Worm (Caenorhabditis elegans) whole organism, young adult: ENCODE measurements around the gene K01G5.10.

Experiments used
- B0336.3 ChIP-seq: fragments of 200-800 bp; sonication (Bioruptor generic); IDR thresholded peaks from 2 replicates; pipeline ENCODE4 v1.3.6; 2022; ENCODE audit warnings: missing genetic modification characterization, missing compliant biosample characterization
- C17E4.6 ChIP-seq: fragments of 200-800 bp; sonication (Bioruptor generic); IDR thresholded peaks from 2 replicates; pipeline ENCODE4 v1.3.6; 2022; ENCODE audit warnings: missing genetic modification reagents, missing genetic modification characterization, missing compliant biosample characterization
- F10E7.11 ChIP-seq: sonication (generic microtip); optimal IDR thresholded peaks from 2 replicates; lab custom pipeline; 2017; ENCODE audit warnings: mild to moderate bottlenecking, missing genetic modification characterization, moderate library complexity, missing compliant biosample characterization
- F22D6.2 ChIP-seq: sonication (generic microtip); optimal IDR thresholded peaks from 2 replicates; lab custom pipeline; 2016; ENCODE audit warnings: mild to moderate bottlenecking, missing genetic modification characterization, missing compliant biosample characterization
- F23B12.7 ChIP-seq: sonication (generic microtip); optimal IDR thresholded peaks from 2 replicates; lab custom pipeline; 2017; ENCODE audit warnings: missing genetic modification characterization, mild to moderate bottlenecking, missing compliant biosample characterization, antibody characterized with exemption, moderate library complexity; ENCODE audit not compliant: insufficient read depth
- F49E8.2 ChIP-seq: sonication (generic microtip); optimal IDR thresholded peaks from 3 replicates; lab custom pipeline; 2017; ENCODE audit warnings: missing genetic modification characterization, mild to moderate bottlenecking, missing compliant biosample characterization, antibody characterized with exemption, moderate library complexity; ENCODE audit not compliant: insufficient read depth
- F52B5.7 ChIP-seq: sonication (generic microtip); optimal IDR thresholded peaks from 2 replicates; lab custom pipeline; 2016; ENCODE audit warnings: mild to moderate bottlenecking, missing genetic modification characterization, missing compliant biosample characterization
- F55B11.4 ChIP-seq: sonication (generic microtip); optimal IDR thresholded peaks from 2 replicates; lab custom pipeline; 2016; ENCODE audit warnings: missing compliant biosample characterization, missing genetic modification characterization, borderline replicate concordance; ENCODE audit not compliant: insufficient read depth
- F57A8.1 ChIP-seq: fragments of 200-800 bp; sonication (Bioruptor generic); optimal IDR thresholded peaks from 2 replicates; lab custom pipeline; 2018; ENCODE audit warnings: mild to moderate bottlenecking, missing genetic modification characterization, moderate library complexity, missing compliant biosample characterization
- K11D2.4 ChIP-seq: fragments of 200-800 bp; sonication (Bioruptor generic); IDR thresholded peaks from 2 replicates; pipeline ENCODE4 v1.3.6; 2022; ENCODE audit warnings: missing genetic modification reagents, missing genetic modification characterization, missing compliant biosample characterization
- T07F8.4 ChIP-seq: sonication (generic microtip); optimal IDR thresholded peaks from 2 replicates; lab custom pipeline; 2016; ENCODE audit warnings: mild to moderate bottlenecking, missing genetic modification characterization, moderate library complexity, missing compliant biosample characterization
- Y95B8A.8 ChIP-seq: fragments of 200-800 bp; sonication (Bioruptor generic); IDR thresholded peaks from 2 replicates; pipeline ENCODE4 v1.3.6; 2022; ENCODE audit warnings: missing genetic modification reagents, missing genetic modification characterization, missing compliant biosample characterization
- ama-1 ChIP-seq, 3 experiments: fragments of 150-350 bp in 1 of 3; sonication (generic microtip) in 2 of 3; optimal IDR thresholded peaks; 2 replicates each; lab custom pipeline; 2014 to 2018; ENCODE audit warnings: missing biosample characterization in 2 of 3, missing genetic modification characterization in 2 of 3, missing genetic modification reagents in 2 of 3
- atf-7 ChIP-seq: sonication (generic microtip); optimal IDR thresholded peaks from 2 replicates; lab custom pipeline; 2017; ENCODE audit warnings: mild to moderate bottlenecking, missing genetic modification characterization, missing compliant biosample characterization
- bed-1 ChIP-seq: fragments of 200-800 bp; sonication (Bioruptor generic); IDR thresholded peaks from 2 replicates; pipeline ENCODE4 v1.3.6; 2022; ENCODE audit warnings: missing genetic modification reagents, missing genetic modification characterization, missing compliant biosample characterization
- cebp-1 ChIP-seq, 2 experiments: fragments of 200-800 bp in 1 of 2; sonication (Bioruptor generic) in 1 of 2; sonication (generic microtip) in 1 of 2; IDR thresholded peaks in 1 of 2; optimal IDR thresholded peaks in 1 of 2; 2 replicates each; pipeline versions ENCODE4 v1.3.6 to Lab custom; 2017 to 2022; ENCODE audit warnings: missing compliant biosample characterization in 2 of 2, missing genetic modification characterization in 2 of 2, mild to moderate bottlenecking in 1 of 2, missing genetic modification reagents in 1 of 2, moderate library complexity in 1 of 2
- cebp-2 ChIP-seq: fragments of 200-800 bp; sonication (Bioruptor generic); IDR thresholded peaks from 2 replicates; pipeline ENCODE4 v1.3.6; 2022; ENCODE audit warnings: missing genetic modification characterization, missing compliant biosample characterization
- ceh-58 ChIP-seq: fragments of 200-800 bp; sonication (Bioruptor generic); IDR thresholded peaks from 2 replicates; pipeline ENCODE4 v1.3.6; 2022; ENCODE audit warnings: missing genetic modification characterization, missing compliant biosample characterization
- ceh-79 ChIP-seq: sonication (generic microtip); optimal IDR thresholded peaks from 2 replicates; lab custom pipeline; 2017; ENCODE audit warnings: mild to moderate bottlenecking, missing genetic modification characterization, missing compliant biosample characterization
- dox-1 ChIP-seq: fragments of 200-800 bp; sonication (Bioruptor generic); IDR thresholded peaks from 2 replicates; pipeline ENCODE4 v1.3.6; 2022; ENCODE audit warnings: missing genetic modification reagents, missing genetic modification characterization, missing compliant biosample characterization
- dpl-1 ChIP-seq: fragments of 150-350 bp; optimal IDR thresholded peaks from 2 replicates; lab custom pipeline; 2014; ENCODE audit warnings: missing biosample characterization, missing genetic modification reagents, missing genetic modification characterization
- egrh-3 ChIP-seq: fragments of 200-800 bp; sonication (Bioruptor generic); IDR thresholded peaks from 2 replicates; pipeline ENCODE4 v1.3.6; 2022; ENCODE audit warnings: missing genetic modification reagents, missing genetic modification characterization, missing compliant biosample characterization
- hmg-20 ChIP-seq: fragments of 200-800 bp; sonication (Bioruptor generic); IDR thresholded peaks from 2 replicates; pipeline ENCODE4 v1.3.6; 2022; ENCODE audit warnings: missing genetic modification reagents, missing genetic modification characterization, missing compliant biosample characterization
- lin-54 ChIP-seq: fragments of 200-800 bp; sonication (Bioruptor generic); optimal IDR thresholded peaks from 2 replicates; lab custom pipeline; 2018; ENCODE audit warnings: mild to moderate bottlenecking, missing genetic modification characterization, missing compliant biosample characterization
- madf-6 ChIP-seq: fragments of 200-800 bp; sonication (Bioruptor generic); IDR thresholded peaks from 2 replicates; pipeline ENCODE4 v1.3.6; 2022; ENCODE audit warnings: missing genetic modification reagents, missing genetic modification characterization, missing compliant biosample characterization
- nfya-1 ChIP-seq: sonication (generic microtip); optimal IDR thresholded peaks from 2 replicates; lab custom pipeline; 2017; ENCODE audit warnings: antibody characterized with exemption, missing compliant biosample characterization, missing genetic modification characterization, borderline replicate concordance; ENCODE audit not compliant: insufficient read depth
- nhr-90 ChIP-seq: sonication (generic microtip); optimal IDR thresholded peaks from 2 replicates; lab custom pipeline; 2016; ENCODE audit warnings: missing genotype, mild to moderate bottlenecking, missing genetic modification characterization, missing compliant biosample characterization
- pha-4 ChIP-seq: fragments of 150-350 bp; sonication (generic microtip); optimal IDR thresholded peaks from 2 replicates; lab custom pipeline; 2014; ENCODE audit warnings: missing biosample characterization, missing genetic modification reagents, missing genetic modification characterization
- rcor-1 ChIP-seq: fragments of 200-800 bp; sonication (Bioruptor generic); IDR thresholded peaks from 2 replicates; pipeline ENCODE4 v1.3.6; 2022; ENCODE audit warnings: missing genetic modification reagents, missing genetic modification characterization, missing compliant biosample characterization
- rec-8 ChIP-seq, 2 experiments: sonication (generic microtip); optimal IDR thresholded peaks; 2 replicates each; lab custom pipeline; 2016; ENCODE audit warnings: mild to moderate bottlenecking in 2 of 2, missing genetic modification characterization in 2 of 2, missing genetic modification reagents in 2 of 2, missing genotype in 2 of 2, missing biosample characterization in 1 of 2, missing compliant biosample characterization in 1 of 2, moderate library complexity in 1 of 2
- repo-1 ChIP-seq: sonication (generic microtip); optimal IDR thresholded peaks from 2 replicates; lab custom pipeline; 2017; ENCODE audit warnings: mild to moderate bottlenecking, missing genetic modification characterization, missing compliant biosample characterization
- rpc-1 ChIP-seq, 2 experiments: fragments of 150-350 bp in 1 of 2; sonication (generic microtip) in 1 of 2; optimal IDR thresholded peaks; 2 replicates each; lab custom pipeline; 2014 to 2018; ENCODE audit warnings: missing biosample characterization in 1 of 2, missing genetic modification characterization in 1 of 2, missing genetic modification reagents in 1 of 2, missing genotype in 1 of 2
- snpc-1.1 ChIP-seq: sonication (generic microtip); optimal IDR thresholded peaks from 2 replicates; lab custom pipeline; 2017; ENCODE audit warnings: missing genetic modification characterization, mild to moderate bottlenecking, missing compliant biosample characterization, antibody characterized with exemption, moderate library complexity, missing genotype, missing genetic modification reagents; ENCODE audit not compliant: insufficient read depth
- snpc-1.3 ChIP-seq: sonication (generic microtip); optimal IDR thresholded peaks from 2 replicates; lab custom pipeline; 2017; ENCODE audit warnings: missing genetic modification characterization, mild to moderate bottlenecking, missing compliant biosample characterization, antibody characterized with exemption, moderate library complexity, missing genotype, missing genetic modification reagents; ENCODE audit not compliant: insufficient read depth
- unc-62 ChIP-seq: fragments of 150-350 bp; optimal IDR thresholded peaks from 2 replicates; lab custom pipeline; 2014; ENCODE audit warnings: missing biosample characterization, missing genetic modification reagents, missing genetic modification characterization
- zim-3 ChIP-seq: sonication (generic microtip); optimal IDR thresholded peaks from 2 replicates; lab custom pipeline; 2017; ENCODE audit warnings: mild to moderate bottlenecking, missing genetic modification characterization, moderate library complexity, missing compliant biosample characterization
- ztf-18 ChIP-seq: sonication (generic microtip); optimal IDR thresholded peaks from 2 replicates; lab custom pipeline; 2016; ENCODE audit warnings: missing genotype, mild to moderate bottlenecking, missing genetic modification characterization, missing compliant biosample characterization
- ztf-26 ChIP-seq: sonication (generic microtip); optimal IDR thresholded peaks from 2 replicates; lab custom pipeline; 2017; ENCODE audit warnings: missing genetic modification characterization, missing compliant biosample characterization
- ztf-28 ChIP-seq: fragments of 200-800 bp; sonication (Bioruptor generic); IDR thresholded peaks from 2 replicates; pipeline ENCODE4 v1.3.6; 2022; ENCODE audit warnings: missing genetic modification reagents, missing genetic modification characterization, missing compliant biosample characterization
- ztf-3 ChIP-seq: fragments of 200-800 bp; sonication (Bioruptor generic); optimal IDR thresholded peaks from 2 replicates; lab custom pipeline; 2018; ENCODE audit warnings: mild to moderate bottlenecking, missing genetic modification characterization, missing compliant biosample characterization

The K01G5.10 gene

ce11 chrIII:10769693-10770092 lies 11.4 kb upstream of the K01G5.10 start:
- TF ChIP-seq dpl-1 (GFP tag; lab: Kevin White, UChicago) (no peak), ceh-79 (tag; lab: Kevin White, UChicago) (no peak), cebp-2 (GFP tag; lab: Robert Waterston, UW) (no peak), rcor-1 (no peak), snpc-1.1 (no peak), rec-8 (tag; optimal IDR thresholded peaks at IDR 0.05; lab: Kevin White, UChicago) (no peak), Y95B8A.8 (no peak), ztf-3 (GFP tag; lab: Kevin White, UChicago) (no peak), ama-1 (optimal IDR thresholded peaks at IDR 0.05; lab: Kevin White, UChicago) (no peak), ama-1 (GFP tag; optimal IDR thresholded peaks at IDR 0.05; lab: Kevin White, UChicago) (no peak), F23B12.7 (tag; lab: Kevin White, UChicago) (no peak), F22D6.2 (no peak), B0336.3 (no peak), egrh-3 (GFP tag; lab: Robert Waterston, UW) (no peak), repo-1 (tag; lab: Kevin White, UChicago) (no peak), F52B5.7 (tag; lab: Kevin White, UChicago) (no peak), T07F8.4 (tag; lab: Kevin White, UChicago) (no peak), ztf-18 (tag; lab: Kevin White, UChicago) (no peak), zim-3 (tag; lab: Kevin White, UChicago) (no peak), unc-62 (GFP tag; lab: Kevin White, UChicago) (no peak), madf-6 (GFP tag; lab: Robert Waterston, UW) (no peak)

- TF ChIP-seq cebp-1 (GFP tag; IDR thresholded peaks at IDR 0.05; lab: Robert Waterston, UW) (no peak), cebp-1 (tag; optimal IDR thresholded peaks at IDR 0.05; lab: Kevin White, UChicago) (peak; percentile 48), ama-1 (optimal IDR thresholded peaks at IDR 0.05; lab: Kevin White, UChicago) (peak; percentile 75), ama-1 (GFP tag; optimal IDR thresholded peaks at IDR 0.05; lab: Kevin White, UChicago) (no peak), atf-7 (tag; lab: Kevin White, UChicago) (peak; percentile 7), snpc-1.3 (tag; lab: Kevin White, UChicago) (no peak)
Measured at ce11 chrIII:10763032-10763431, 4.7 kb upstream of the K01G5.10 start, which contains the start of gene dpy-28. TSS of gene dpy-28 (plus strand) at chrIII:10763131.

ce11 chrIII:10759050-10760023 lies 1.0 kb upstream of the K01G5.10 start, which contains the start of gene tasp-1:
TSS of gene tasp-1 (plus strand) at chrIII:10759307.
- TF ChIP-seq C17E4.6 (GFP tag; lab: Robert Waterston, UW) (peak; percentile 100), K11D2.4 (peak; percentile 100), dox-1 (GFP tag; lab: Robert Waterston, UW) (peak; percentile 100), pha-4 (tag; lab: Kevin White, UChicago) (peak; percentile 99), F49E8.2 (peak; percentile 98), F55B11.4 (tag; lab: Kevin White, UChicago) (no peak), F23B12.7 (tag; lab: Kevin White, UChicago) (peak; percentile 98), B0336.3 (peak; percentile 100), ztf-28 (peak; percentile 100), hmg-20 (GFP tag; lab: Robert Waterston, UW) (peak; percentile 95), nhr-90 (peak; percentile 99), unc-62 (GFP tag; lab: Kevin White, UChicago) (peak; percentile 90), F57A8.1 (GFP tag; lab: Kevin White, UChicago) (no peak), bed-1 (GFP tag; lab: Robert Waterston, UW) (peak; percentile 98), F10E7.11 (peak; percentile 99), ztf-26 (tag; lab: Kevin White, UChicago) (peak; percentile 100), nfya-1 (tag; lab: Kevin White, UChicago) (no peak), rpc-1 (optimal IDR thresholded peaks at IDR 0.05; lab: Kevin White, UChicago) (peak; percentile 53), rpc-1 (tag; optimal IDR thresholded peaks at IDR 0.05; lab: Kevin White, UChicago) (peak; percentile 8), lin-54 (GFP tag; lab: Kevin White, UChicago) (peak; percentile 100), ceh-58 (peak; percentile 97), ztf-18 (tag; lab: Kevin White, UChicago) (peak; percentile 93)
